Fruit fly (Drosophila melanogaster) whole organism, embryonic: ENCODE data around the gene CG14868.
A peak's percentile ranks its signal among the peaks of the same experiment; 100 is the strongest.

Experiments used
- BtbVII ChIP-seq: fragments of 200-800 bp; sonication (Bioruptor generic); optimal IDR thresholded peaks from 3 replicates; lab custom pipeline; 2017; ENCODE audit warnings: missing biosample characterization, mild to moderate bottlenecking, missing genetic modification characterization
- CG1024 ChIP-seq: fragments of 200-800 bp; sonication (Bioruptor generic); IDR thresholded peaks from 2 replicates; pipeline ENCODE4 v1.3.6; 2022; ENCODE audit warnings: missing biosample characterization, missing genetic modification characterization
- CG10366 ChIP-seq: fragments of 200-800 bp; sonication (Bioruptor generic); IDR thresholded peaks from 2 replicates; pipeline ENCODE4 v1.3.6; 2022; ENCODE audit warnings: missing biosample characterization, missing genetic modification characterization
- CG11504 ChIP-seq: fragments of 200-800 bp; sonication (Bioruptor generic); optimal IDR thresholded peaks from 3 replicates; lab custom pipeline; 2019; ENCODE audit warnings: missing biosample characterization, mild to moderate bottlenecking, missing genetic modification characterization, moderate library complexity
- CG12769 ChIP-seq: fragments of 200-800 bp; sonication (Bioruptor generic); optimal IDR thresholded peaks from 2 replicates; lab custom pipeline; 2019; ENCODE audit warnings: missing biosample characterization, mild to moderate bottlenecking, missing genetic modification characterization, moderate library complexity
- CG14710 ChIP-seq: fragments of 200-800 bp; sonication (Bioruptor generic); optimal IDR thresholded peaks from 3 replicates; lab custom pipeline; 2019; ENCODE audit warnings: missing biosample characterization, mild to moderate bottlenecking, missing genetic modification characterization, moderate library complexity
- CG15073 ChIP-seq: fragments of 200-800 bp; sonication (Bioruptor generic); optimal IDR thresholded peaks from 2 replicates; lab custom pipeline; 2016; ENCODE audit warnings: missing biosample characterization, missing genetic modification characterization
- CG15479 ChIP-seq: fragments of 200-800 bp; sonication (Bioruptor generic); optimal IDR thresholded peaks from 3 replicates; lab custom pipeline; 2019; ENCODE audit warnings: missing biosample characterization, mild to moderate bottlenecking, missing genetic modification characterization, moderate library complexity
- CG17829 ChIP-seq: fragments of 200-800 bp; optimal IDR thresholded peaks from 2 replicates; lab custom pipeline; 2019; ENCODE audit warnings: missing biosample characterization, mild to moderate bottlenecking, missing genetic modification characterization, moderate library complexity
- CG18011 ChIP-seq: fragments of 200-800 bp; sonication (Bioruptor generic); optimal IDR thresholded peaks from 2 replicates; lab custom pipeline; 2017; ENCODE audit warnings: missing biosample characterization, missing genetic modification characterization, mild to moderate bottlenecking, moderate library complexity, missing genotype
- CG2120 ChIP-seq: fragments of 200-800 bp; sonication (Bioruptor generic); optimal IDR thresholded peaks from 3 replicates; lab custom pipeline; 2016; ENCODE audit warnings: missing biosample characterization, missing genetic modification characterization
- CG2129 ChIP-seq: fragments of 200-800 bp; sonication (Bioruptor generic); IDR thresholded peaks from 2 replicates; pipeline ENCODE4 v1.3.6; 2022; ENCODE audit warnings: missing biosample characterization, missing genetic modification characterization; ENCODE audit not compliant: partially characterized antibody
- CG2678 ChIP-seq: fragments of 200-800 bp; sonication (Bioruptor generic); optimal IDR thresholded peaks from 3 replicates; lab custom pipeline; 2019; ENCODE audit warnings: missing biosample characterization, mild to moderate bottlenecking, missing genetic modification characterization, moderate library complexity
- CG31365 ChIP-seq: fragments of 200-800 bp; sonication (Bioruptor generic); optimal IDR thresholded peaks from 2 replicates; lab custom pipeline; 2018; ENCODE audit warnings: missing biosample characterization, mild to moderate bottlenecking, missing genetic modification characterization
- CG4730 ChIP-seq: fragments of 200-800 bp; sonication (Bioruptor generic); IDR thresholded peaks from 2 replicates; pipeline ENCODE4 v1.3.6; 2022; ENCODE audit warnings: missing biosample characterization, missing genetic modification characterization
- CG8359 ChIP-seq: fragments of 200-800 bp; sonication (Bioruptor generic); optimal IDR thresholded peaks from 2 replicates; lab custom pipeline; 2017; ENCODE audit warnings: missing biosample characterization, mild to moderate bottlenecking, missing genetic modification characterization, borderline replicate concordance
- D19A ChIP-seq: fragments of 200-800 bp; optimal IDR thresholded peaks from 3 replicates; lab custom pipeline; 2019; ENCODE audit warnings: missing biosample characterization, mild to moderate bottlenecking, missing genetic modification characterization, moderate library complexity
- Dad ChIP-seq: fragments of 200-800 bp; sonication (Bioruptor generic); optimal IDR thresholded peaks from 3 replicates; lab custom pipeline; 2016; ENCODE audit warnings: missing biosample characterization, missing genetic modification characterization
- Dfd ChIP-seq, 2 experiments: fragments of >200 bp; optimal IDR thresholded peaks; 2 replicates each; lab custom pipeline; 2017; ENCODE audit warnings: missing biosample characterization in 2 of 2, missing genetic modification characterization in 2 of 2
- Dll ChIP-seq: fragments of 200-800 bp; sonication (Bioruptor generic); IDR thresholded peaks from 4 replicates; pipeline ENCODE4 v1.3.6; 2022; ENCODE audit warnings: missing biosample characterization, missing genetic modification characterization; ENCODE audit not compliant: partially characterized antibody
- Drgx ChIP-seq: fragments of 200-800 bp; sonication (Bioruptor generic); IDR thresholded peaks from 2 replicates; pipeline ENCODE4 v1.3.6; 2022; ENCODE audit warnings: missing biosample characterization, missing genetic modification characterization
- Elba2 ChIP-seq: fragments of 200-800 bp; sonication (Bioruptor generic); optimal IDR thresholded peaks from 3 replicates; lab custom pipeline; 2016; ENCODE audit warnings: missing biosample characterization, missing genetic modification characterization
- Ets65A ChIP-seq: fragments of 200-800 bp; sonication (Bioruptor generic); peaks from one replicate; lab custom pipeline; 2016; ENCODE audit warnings: missing biosample characterization, missing genetic modification characterization
- Fer3 ChIP-seq: fragments of 200-800 bp; sonication (Bioruptor generic); optimal IDR thresholded peaks from 2 replicates; lab custom pipeline; 2018; ENCODE audit warnings: missing biosample characterization, mild to moderate bottlenecking, missing genetic modification characterization, moderate library complexity
- Gug ChIP-seq: fragments of 200-800 bp; sonication (Bioruptor generic); IDR thresholded peaks from 4 replicates; pipeline ENCODE4 v1.3.6; 2022; ENCODE audit warnings: missing biosample characterization, missing genetic modification characterization
- HLH54F ChIP-seq: fragments of 200-800 bp; sonication (Bioruptor generic); optimal IDR thresholded peaks from 3 replicates; lab custom pipeline; 2016; ENCODE audit warnings: missing biosample characterization, missing genetic modification characterization
- Hey ChIP-seq: fragments of 200-800 bp; sonication (Bioruptor generic); optimal IDR thresholded peaks from 3 replicates; lab custom pipeline; 2018; ENCODE audit warnings: missing biosample characterization, mild to moderate bottlenecking, missing genetic modification characterization
- MBD-R2 ChIP-seq: fragments of 200-800 bp; sonication (Bioruptor generic); IDR thresholded peaks from 2 replicates; pipeline ENCODE4 v1.3.6; 2022; ENCODE audit warnings: missing biosample characterization, missing genetic modification characterization
- Trl ChIP-seq, 3 experiments: fragments of >200 bp in 2 of 3; fragments of 200-800 bp in 1 of 3; sonication (Bioruptor generic) in 1 of 3; optimal IDR thresholded peaks; 2 replicates in 1 of 3; 3 replicates in 2 of 3; lab custom pipeline; 2016 to 2017; ENCODE audit warnings: missing biosample characterization in 1 of 3, missing genetic modification characterization in 1 of 3
- ab ChIP-seq: fragments of 200-800 bp; sonication (Bioruptor generic); optimal IDR thresholded peaks from 2 replicates; lab custom pipeline; 2016; ENCODE audit warnings: missing biosample characterization, missing genetic modification characterization
- bcd ChIP-seq: fragments of 200-800 bp; sonication (Bioruptor generic); optimal IDR thresholded peaks from 2 replicates; lab custom pipeline; 2017; ENCODE audit warnings: missing biosample characterization, mild to moderate bottlenecking, missing genetic modification characterization
- crol ChIP-seq: fragments of 200-800 bp; sonication (Bioruptor generic); IDR thresholded peaks from 2 replicates; pipeline ENCODE4 v1.3.6; 2022; ENCODE audit warnings: missing biosample characterization, missing genetic modification characterization
- crp ChIP-seq, 2 experiments: fragments of 200-800 bp; sonication (Bioruptor generic); optimal IDR thresholded peaks; 2 replicates in 1 of 2; 3 replicates in 1 of 2; lab custom pipeline; 2017; ENCODE audit warnings: missing biosample characterization in 2 of 2, missing genetic modification characterization in 2 of 2, mild to moderate bottlenecking in 1 of 2, moderate library complexity in 1 of 2
- danr ChIP-seq: fragments of 200-800 bp; sonication (Bioruptor generic); IDR thresholded peaks from 2 replicates; pipeline ENCODE4 v1.3.6; 2022; ENCODE audit warnings: missing biosample characterization, missing genetic modification characterization
- emc ChIP-seq: fragments of 200-800 bp; sonication (Bioruptor generic); optimal IDR thresholded peaks from 2 replicates; lab custom pipeline; 2016; ENCODE audit warnings: missing biosample characterization, missing genetic modification characterization
- gem ChIP-seq: fragments of 200-800 bp; sonication (Bioruptor generic); optimal IDR thresholded peaks from 2 replicates; lab custom pipeline; 2019; ENCODE audit warnings: missing biosample characterization, mild to moderate bottlenecking, missing genetic modification characterization, moderate library complexity
- gsb-n ChIP-seq: fragments of 200-800 bp; sonication (Bioruptor generic); optimal IDR thresholded peaks from 3 replicates; lab custom pipeline; 2018; ENCODE audit warnings: missing biosample characterization, mild to moderate bottlenecking, missing genetic modification characterization
- nerfin-1 ChIP-seq: fragments of 200-800 bp; sonication (Bioruptor generic); optimal IDR thresholded peaks from 3 replicates; lab custom pipeline; 2019; ENCODE audit warnings: missing biosample characterization, mild to moderate bottlenecking, missing genetic modification characterization, moderate library complexity
- nmo ChIP-seq: fragments of 200-800 bp; sonication (Bioruptor generic); optimal IDR thresholded peaks from 2 replicates; lab custom pipeline; 2018; ENCODE audit warnings: missing biosample characterization, mild to moderate bottlenecking, missing genetic modification characterization, moderate library complexity
- odd ChIP-seq: fragments of 200-800 bp; sonication (Bioruptor generic); optimal IDR thresholded peaks from 2 replicates; lab custom pipeline; 2017; ENCODE audit warnings: missing biosample characterization, mild to moderate bottlenecking, missing genetic modification characterization
- pb ChIP-seq: fragments of 200-800 bp; sonication (Bioruptor generic); optimal IDR thresholded peaks from 3 replicates; lab custom pipeline; 2016; ENCODE audit warnings: missing biosample characterization, missing genetic modification characterization
- psq ChIP-seq: fragments of 200-800 bp; sonication (Bioruptor generic); optimal IDR thresholded peaks from 2 replicates; lab custom pipeline; 2017; ENCODE audit warnings: missing biosample characterization, missing genetic modification characterization
- ro ChIP-seq: fragments of 200-800 bp; sonication (Bioruptor generic); IDR thresholded peaks from 2 replicates; pipeline ENCODE4 v1.3.6; 2022; ENCODE audit warnings: missing biosample characterization, missing genetic modification characterization
- row ChIP-seq: fragments of 200-800 bp; sonication (Bioruptor generic); IDR thresholded peaks from 3 replicates; pipeline ENCODE4 v1.3.6; 2022; ENCODE audit warnings: missing biosample characterization, missing genetic modification characterization
- sens ChIP-seq: fragments of 200-800 bp; sonication (Bioruptor generic); peaks from one replicate; lab custom pipeline; 2016; ENCODE audit warnings: missing biosample characterization, missing genetic modification characterization
- ssp ChIP-seq: fragments of 200-800 bp; sonication (Bioruptor generic); IDR thresholded peaks from 2 replicates; pipeline ENCODE4 v1.3.6; 2022; ENCODE audit warnings: missing biosample characterization, missing genetic modification characterization
- toy ChIP-seq: fragments of 200-800 bp; sonication (Bioruptor generic); IDR thresholded peaks from 2 replicates; pipeline ENCODE4 v1.3.6; 2022; ENCODE audit warnings: missing biosample characterization, missing genetic modification characterization
- trh ChIP-seq: fragments of 200-800 bp; sonication (Bioruptor generic); optimal IDR thresholded peaks from 2 replicates; lab custom pipeline; 2016; ENCODE audit warnings: missing biosample characterization, missing genetic modification characterization
- vfl ChIP-seq: fragments of 200-800 bp; sonication (Bioruptor generic); optimal IDR thresholded peaks from 2 replicates; lab custom pipeline; 2016; ENCODE audit warnings: missing biosample characterization, missing genetic modification characterization
- yki ChIP-seq: fragments of >200 bp; optimal IDR thresholded peaks from 3 replicates; lab custom pipeline; 2018

Gene CG14868

DNA sequence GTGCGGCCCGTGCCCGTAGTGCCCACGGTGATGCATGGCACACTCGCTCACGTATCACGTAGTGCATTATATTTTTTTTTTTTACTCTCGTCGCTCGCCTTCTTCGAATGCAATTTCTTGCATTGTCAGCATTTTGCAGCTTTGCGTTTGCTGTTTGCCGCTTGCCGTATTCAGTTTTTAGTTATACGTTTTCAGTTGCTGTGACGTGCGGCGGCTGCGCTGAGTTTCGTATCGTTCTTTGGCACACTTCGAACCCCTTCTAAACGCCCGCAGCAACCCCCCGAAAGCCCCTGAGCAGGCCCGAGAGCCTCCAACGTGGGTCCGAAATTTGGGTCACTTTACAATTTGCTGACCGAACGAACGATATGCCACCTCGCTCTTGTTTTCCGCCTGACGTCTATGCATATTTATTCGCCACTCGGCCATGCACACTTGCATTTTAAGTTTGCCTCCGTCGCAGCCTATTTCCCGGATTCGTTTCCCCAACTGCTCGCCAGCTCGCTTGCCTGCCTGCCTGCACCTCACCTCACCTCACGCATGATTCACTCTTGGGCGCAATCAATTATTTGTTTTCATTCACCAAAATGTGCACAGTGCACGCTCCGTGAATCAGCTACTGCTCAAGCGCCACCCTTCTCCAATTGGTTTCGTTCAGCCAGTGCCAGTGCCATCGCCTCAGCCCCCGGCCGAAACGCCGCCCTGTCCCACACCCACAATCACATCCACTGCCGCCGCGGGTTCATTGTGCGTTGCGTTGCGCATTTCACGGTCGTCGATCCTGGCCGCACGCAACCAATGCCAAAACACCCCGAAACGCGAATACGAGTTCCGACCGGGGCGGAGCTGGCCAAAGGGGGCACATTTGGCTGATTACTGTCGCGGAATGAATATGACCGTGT is 41.2 kb upstream of the CG14868 start:
- TF ChIP-seq emc (GFP tag; lab: Kevin White, UChicago) (no peak), CG31365 (tag; lab: Kevin White, UChicago) (no peak), Dll (no peak), D19A (tag; lab: Kevin White, UChicago) (no peak), CG15073 (GFP tag; lab: Kevin White, UChicago) (no peak), bcd (GFP tag; lab: Kevin White, UChicago) (no peak), crp (GFP tag; optimal IDR thresholded peaks at IDR 0.05; lab: Kevin White, UChicago) (no peak), CG17829 (tag; lab: Kevin White, UChicago) (no peak), CG11504 (tag; lab: Kevin White, UChicago) (no peak), gsb-n (tag; lab: Kevin White, UChicago) (no peak), ssp (GFP tag; lab: Robert Waterston, UW) (no peak), Fer3 (tag; lab: Kevin White, UChicago) (no peak), ab (GFP tag; lab: Kevin White, UChicago) (no peak), Elba2 (GFP tag; lab: Kevin White, UChicago) (no peak), CG4730 (GFP tag; lab: Robert Waterston, UW) (no peak), nerfin-1 (tag; lab: Kevin White, UChicago) (peak; percentile 4), CG12769 (tag; lab: Kevin White, UChicago) (no peak), Dfd (GFP tag; optimal IDR thresholded peaks at IDR 0.05; lab: Kevin White, UChicago) (no peak), gem (no peak), toy (GFP tag; lab: Robert Waterston, UW) (no peak), Dad (no peak), CG10366 (GFP tag; lab: Robert Waterston, UW) (no peak), CG18011 (GFP tag; lab: Kevin White, UChicago) (no peak), nmo (no peak), Trl (optimal IDR thresholded peaks at IDR 0.05; lab: Kevin White, UChicago) (no peak), Trl (GFP tag; optimal IDR thresholded peaks at IDR 0.05; lab: Kevin White, UChicago) (no peak), CG2678 (tag; lab: Kevin White, UChicago) (no peak), trh (GFP tag; lab: Kevin White, UChicago) (no peak), HLH54F (GFP tag; lab: Kevin White, UChicago) (no peak), yki (lab: Kevin White, UChicago) (no peak), MBD-R2 (GFP tag; lab: Robert Waterston, UW) (no peak), CG14710 (tag; lab: Kevin White, UChicago) (no peak), odd (no peak), ro (GFP tag; lab: Robert Waterston, UW) (no peak), CG2129 (GFP tag; lab: Robert Waterston, UW) (no peak), CG1024 (GFP tag; lab: Robert Waterston, UW) (no peak), psq (GFP tag; lab: Kevin White, UChicago) (no peak), CG2120 (no peak), CG8359 (GFP tag; lab: Kevin White, UChicago) (no peak), BtbVII (GFP tag; lab: Kevin White, UChicago) (no peak), Drgx (GFP tag; lab: Robert Waterston, UW) (peak; percentile 48; the same call in 1 of the 2 replicates), crol (peak; percentile 73), Gug (no peak), sens (GFP tag; lab: Kevin White, UChicago) (peak; percentile 10), CG15479 (GFP tag; lab: Kevin White, UChicago) (no peak), Hey (tag; lab: Kevin White, UChicago) (peak; percentile 71), row (GFP tag; lab: Robert Waterston, UW) (no peak), Ets65A (GFP tag; lab: Kevin White, UChicago) (peak; percentile 19), danr (GFP tag; lab: Robert Waterston, UW) (no peak), pb (GFP tag; lab: Kevin White, UChicago) (no peak), vfl (no peak)
